Fruit fly (Drosophila melanogaster) Kc167 (cell line): Measurements from ENCODE around the gene mthl15.

Experiments used
- h ChIP-seq: fragments of >200 bp; optimal IDR thresholded peaks from 3 replicates; lab custom pipeline; 2018; ENCODE audit warnings: missing external identifiers
- insv ChIP-seq: fragments of >200 bp; optimal IDR thresholded peaks from 3 replicates; lab custom pipeline; 2018; ENCODE audit warnings: missing external identifiers
- psq ChIP-seq: fragments of >200 bp; optimal IDR thresholded peaks from 2 replicates; lab custom pipeline; 2017; ENCODE audit warnings: missing external identifiers
- ttk ChIP-seq: sonication (Bioruptor generic); optimal IDR thresholded peaks from 2 replicates; lab custom pipeline; 2017; ENCODE audit warnings: missing external identifiers

- TF ChIP-seq insv (lab: Kevin White, UChicago), result no peak
- no peak for TF ChIP-seq h (lab: Kevin White, UChicago)
- TF ChIP-seq ttk (lab: Kevin White, UChicago), result no peak
- TF ChIP-seq psq (lab: Kevin White, UChicago), result no peak
Observed at dm6 chr2L:10260750-10261493, 22.8 kb upstream of the mthl15 start, which contains the start of gene Pten.
